Worm (Caenorhabditis elegans): Measurements from ENCODE around the gene atf-8.

DNA sequence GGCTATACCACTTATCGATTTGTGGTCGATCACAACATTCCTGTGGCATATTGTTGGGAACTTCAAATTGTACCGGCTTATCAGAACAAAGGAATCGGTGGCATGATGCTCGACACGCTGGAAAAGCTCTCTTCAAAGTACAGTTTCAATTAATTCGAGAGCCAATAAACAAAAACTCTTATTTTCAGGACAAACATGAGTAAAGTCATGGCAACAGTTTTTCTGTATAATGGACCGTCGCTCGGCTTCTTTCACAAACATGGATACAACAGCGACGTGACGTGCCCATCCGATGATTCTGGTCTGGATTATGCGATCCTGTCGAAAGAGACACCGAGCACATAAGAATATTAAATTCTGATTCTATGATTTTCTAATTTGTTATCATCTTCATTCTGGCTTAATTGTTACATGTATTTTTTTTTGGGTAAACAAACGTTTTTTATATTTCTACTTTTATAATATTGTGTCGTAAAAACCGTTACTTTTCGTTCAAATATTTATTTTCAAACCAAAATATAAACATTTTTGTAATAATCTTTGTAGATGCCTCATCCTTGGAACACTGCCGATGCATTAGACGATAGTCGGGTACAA is 8.8 kb upstream of the atf-8 start, which contains the start of gene smut-1:
- TF ChIP-seq F13C5.2 (tag; optimal IDR thresholded peaks at IDR 0.05) (no peak), ama-1 (optimal IDR thresholded peaks at IDR 0.05) (no peak), pes-1 (GFP tag; IDR thresholded peaks at IDR 0.05) (no peak), flt-1 (GFP tag; IDR thresholded peaks at IDR 0.05) (no peak), ceh-13 (GFP tag; optimal IDR thresholded peaks at IDR 0.05) (no peak), B0310.2 (tag; optimal IDR thresholded peaks at IDR 0.05) (no peak), ets-7 (tag; optimal IDR thresholded peaks at IDR 0.05) (no peak), aly-1 (tag; optimal IDR thresholded peaks at IDR 0.05) (no peak), hmbx-1 (tag; optimal IDR thresholded peaks at IDR 0.05) (no peak)
